Fruit fly (Drosophila melanogaster): Measurements from ENCODE around the gene bowl.

bowl gene

dm6 chr2L:3730182-3730975, 41.1 kb upstream of the bowl start, which contains the start of gene CG10019 (continued):
- TF ChIP-seq CG15011 (GFP tag; optimal IDR thresholded peaks at IDR 0.05), result no peak
- no peak for TF ChIP-seq trh (GFP tag; optimal IDR thresholded peaks at IDR 0.05)
- TF ChIP-seq CG13287 (GFP tag; IDR thresholded peaks at IDR 0.05; ENCODE audit: partially characterized antibody), result peak; percentile 44; the same call in 1 of the 2 replicates
- peak; percentile 71 for TF ChIP-seq Med (GFP tag)
- TF ChIP-seq nmo (GFP tag; optimal IDR thresholded peaks at IDR 0.05), result no peak
- peak; percentile 80 to 98 for TF ChIP-seq Trl (optimal IDR thresholded peaks at IDR 0.05)
- no peak for TF ChIP-seq Trl (GFP tag; optimal IDR thresholded peaks at IDR 0.05)
- TF ChIP-seq CG8944 (GFP tag; optimal IDR thresholded peaks at IDR 0.05), result no peak
- TF ChIP-seq CG18262 (tag; optimal IDR thresholded peaks at IDR 0.05), result no peak
- peak; percentile 19; the same call in 1 of the 2 replicates for TF ChIP-seq amos (GFP tag; IDR thresholded peaks at IDR 0.05; ENCODE audit: partially characterized antibody)
- TF ChIP-seq ash1 (GFP tag; optimal IDR thresholded peaks at IDR 0.05), result no peak
- 0 out of 3 replicates have a peak, but pooled peaks have one; percentile 30 for TF ChIP-seq zen2 (GFP tag; IDR thresholded peaks at IDR 0.05; ENCODE audit: partially characterized antibody)
- peak; percentile 78 for TF ChIP-seq crol (GFP tag; IDR thresholded peaks at IDR 0.05)
- TF ChIP-seq Elba2 (GFP tag; optimal IDR thresholded peaks at IDR 0.05), result peak; percentile 61
- TF ChIP-seq Jarid2 (GFP tag; optimal IDR thresholded peaks at IDR 0.05), result peak; percentile 75
- no peak for TF ChIP-seq oc (tag; optimal IDR thresholded peaks at IDR 0.05)
- no peak for TF ChIP-seq CG12391 (tag; optimal IDR thresholded peaks at IDR 0.05)
- no peak for TF ChIP-seq Ravus (GFP tag; IDR thresholded peaks at IDR 0.05)

dm6 chr2L:3731055-3731454, 40.4 kb upstream of the bowl start:
- TF ChIP-seq CG31224 (GFP tag; IDR thresholded peaks at IDR 0.05) (no peak), Nf-YB (GFP tag; optimal IDR thresholded peaks at IDR 0.05) (no peak), CG4730 (GFP tag; IDR thresholded peaks at IDR 0.05) (no peak), lab (GFP tag; optimal IDR thresholded peaks at IDR 0.05) (no peak), knrl (GFP tag; IDR thresholded peaks at IDR 0.05; ENCODE audit: partially characterized antibody) (no peak), Dfd (GFP tag; optimal IDR thresholded peaks at IDR 0.05) (no peak), vfl (GFP tag; optimal IDR thresholded peaks at IDR 0.05) (no peak), CG11085 (GFP tag; IDR thresholded peaks at IDR 0.05) (no peak), dmrt11E (tag; optimal IDR thresholded peaks at IDR 0.05) (no peak), dm (GFP tag; optimal IDR thresholded peaks at IDR 0.05) (no peak), repo (GFP tag; optimal IDR thresholded peaks at IDR 0.05) (no peak), h (optimal IDR thresholded peaks at IDR 0.05) (no peak), CG11560 (tag; IDR thresholded peaks at IDR 0.05) (no peak), nmo (GFP tag; optimal IDR thresholded peaks at IDR 0.05) (no peak), NC2β (GFP tag; optimal IDR thresholded peaks at IDR 0.05) (no peak), CG6689 (GFP tag; IDR thresholded peaks at IDR 0.05) (no peak), Awh (GFP tag; IDR thresholded peaks at IDR 0.05) (no peak)

- TF ChIP-seq Med (GFP tag) (peak; percentile 12), CG4854 (GFP tag; optimal IDR thresholded peaks at IDR 0.05) (no peak), odd (GFP tag; optimal IDR thresholded peaks at IDR 0.05) (no peak), Ssrp (tag; optimal IDR thresholded peaks at IDR 0.05) (peak; percentile 2), abd-A (tag; optimal IDR thresholded peaks at IDR 0.05) (peak; percentile 86), CG2678 (tag; optimal IDR thresholded peaks at IDR 0.05) (peak; percentile 60), Hr3 (GFP tag; optimal IDR thresholded peaks at IDR 0.05) (peak; percentile 3), Scr (GFP tag; IDR thresholded peaks at IDR 0.05; ENCODE audit: partially characterized antibody) (no peak), CG14014 (GFP tag; IDR thresholded peaks at IDR 0.05) (0 out of 2 replicates have a peak, but pooled peaks have one; percentile 13), al (GFP tag; IDR thresholded peaks at IDR 0.05) (no peak), ro (GFP tag; IDR thresholded peaks at IDR 0.05) (no peak), CG2712 (tag; optimal IDR thresholded peaks at IDR 0.05) (peak; percentile 1), Rfx (GFP tag; IDR thresholded peaks at IDR 0.05) (peak; percentile 19; the same call in 1 of the 2 replicates), CG1603 (tag; optimal IDR thresholded peaks at IDR 0.05) (no peak), Dip3 (GFP tag; optimal IDR thresholded peaks at IDR 0.05) (no peak)
Observed at dm6 chr2L:3737003-3737662, 34.4 kb upstream of the bowl start.

Measured in whole organism, embryonic.